Fruit fly (Drosophila melanogaster) whole organism, embryonic: ENCODE results near the gene CG14440.

Experiments used
- CG10959 ChIP-seq: fragments of 200-800 bp; sonication (Bioruptor generic); IDR thresholded peaks from 2 replicates; pipeline ENCODE4 v1.3.6; 2022; ENCODE audit warnings: missing biosample characterization, missing genetic modification characterization
- CG11695 ChIP-seq: fragments of 200-800 bp; sonication (Bioruptor generic); IDR thresholded peaks from 3 replicates; pipeline ENCODE4 v1.3.6; 2022; ENCODE audit warnings: missing biosample characterization, missing genetic modification characterization
- CG14710 ChIP-seq: fragments of 200-800 bp; sonication (Bioruptor generic); optimal IDR thresholded peaks from 3 replicates; lab custom pipeline; 2019; ENCODE audit warnings: missing biosample characterization, mild to moderate bottlenecking, missing genetic modification characterization, moderate library complexity
- CG14860 ChIP-seq: fragments of 200-800 bp; sonication (Bioruptor generic); IDR thresholded peaks from 3 replicates; pipeline ENCODE4 v1.3.6; 2022; ENCODE audit warnings: missing biosample characterization, missing genetic modification characterization; ENCODE audit not compliant: partially characterized antibody
- CG1832 ChIP-seq: fragments of 200-800 bp; sonication (Bioruptor generic); optimal IDR thresholded peaks from 2 replicates; lab custom pipeline; 2017; ENCODE audit warnings: missing biosample characterization, mild to moderate bottlenecking, missing genetic modification characterization, inconsistent platforms
- CG2120 ChIP-seq: fragments of 200-800 bp; sonication (Bioruptor generic); optimal IDR thresholded peaks from 3 replicates; lab custom pipeline; 2016; ENCODE audit warnings: missing biosample characterization, missing genetic modification characterization
- CG2889 ChIP-seq: fragments of 200-800 bp; sonication (Bioruptor generic); IDR thresholded peaks from 3 replicates; pipeline ENCODE4 v1.3.6; 2022; ENCODE audit warnings: missing biosample characterization, missing genetic modification characterization
- CG31441 ChIP-seq: fragments of 200-800 bp; sonication (Bioruptor generic); IDR thresholded peaks from 2 replicates; pipeline ENCODE4 v1.3.6; 2022; ENCODE audit warnings: missing biosample characterization, missing genetic modification characterization
- CG32772 ChIP-seq: fragments of 200-800 bp; sonication (Bioruptor generic); IDR thresholded peaks from 2 replicates; pipeline ENCODE4 v1.3.6; 2022; ENCODE audit warnings: missing biosample characterization, missing genetic modification characterization
- CG34224 ChIP-seq: fragments of 200-800 bp; sonication (Bioruptor generic); IDR thresholded peaks from 3 replicates; pipeline ENCODE4 v1.3.6; 2022; ENCODE audit warnings: missing biosample characterization, missing genetic modification characterization; ENCODE audit not compliant: partially characterized antibody
- CG3838 ChIP-seq: fragments of 200-800 bp; sonication (Bioruptor generic); optimal IDR thresholded peaks from 3 replicates; lab custom pipeline; 2016; ENCODE audit warnings: missing biosample characterization, missing genetic modification characterization
- CG3847 ChIP-seq: fragments of 200-800 bp; sonication (Bioruptor generic); IDR thresholded peaks from 2 replicates; pipeline ENCODE4 v1.3.6; 2022; ENCODE audit warnings: missing biosample characterization, missing genetic modification characterization
- CG42726 ChIP-seq: fragments of 200-800 bp; sonication (Bioruptor generic); IDR thresholded peaks from 2 replicates; pipeline ENCODE4 v1.3.6; 2022; ENCODE audit warnings: missing biosample characterization, missing genetic modification characterization; ENCODE audit not compliant: partially characterized antibody
- CG4282 ChIP-seq: fragments of 200-800 bp; sonication (Bioruptor generic); optimal IDR thresholded peaks from 2 replicates; lab custom pipeline; 2016; ENCODE audit warnings: missing biosample characterization, missing genetic modification characterization
- CG4617 ChIP-seq: fragments of 200-800 bp; sonication (Bioruptor generic); optimal IDR thresholded peaks from 3 replicates; lab custom pipeline; 2016; ENCODE audit warnings: missing biosample characterization, missing genetic modification characterization, borderline replicate concordance
- CG4854 ChIP-seq: fragments of 200-800 bp; sonication (Bioruptor generic); optimal IDR thresholded peaks from 2 replicates; lab custom pipeline; 2016; ENCODE audit warnings: missing biosample characterization, missing genetic modification characterization, inconsistent platforms
- CG6689 ChIP-seq: fragments of 200-800 bp; sonication (Bioruptor generic); IDR thresholded peaks from 2 replicates; pipeline ENCODE4 v1.3.6; 2022; ENCODE audit warnings: missing biosample characterization, missing genetic modification characterization
- CG6765 ChIP-seq: fragments of 200-800 bp; sonication (Bioruptor generic); optimal IDR thresholded peaks from 3 replicates; lab custom pipeline; 2017; ENCODE audit warnings: missing biosample characterization, mild to moderate bottlenecking, missing genetic modification characterization
- CG7839 ChIP-seq: fragments of 200-800 bp; sonication (Bioruptor generic); optimal IDR thresholded peaks from 3 replicates; lab custom pipeline; 2018; ENCODE audit warnings: missing biosample characterization, mild to moderate bottlenecking, missing genetic modification characterization, moderate library complexity
- CoRest ChIP-seq: fragments of 200-800 bp; sonication (Bioruptor generic); optimal IDR thresholded peaks from 3 replicates; lab custom pipeline; 2018; ENCODE audit warnings: missing biosample characterization, mild to moderate bottlenecking, missing genetic modification characterization, moderate library complexity
- Elba2 ChIP-seq: fragments of 200-800 bp; sonication (Bioruptor generic); optimal IDR thresholded peaks from 3 replicates; lab custom pipeline; 2016; ENCODE audit warnings: missing biosample characterization, missing genetic modification characterization
- Mes4 ChIP-seq: fragments of 200-800 bp; sonication (Bioruptor generic); optimal IDR thresholded peaks from 2 replicates; lab custom pipeline; 2016; ENCODE audit warnings: missing biosample characterization, missing genetic modification characterization
- Myb ChIP-seq: fragments of 200-800 bp; sonication (Bioruptor generic); optimal IDR thresholded peaks from 2 replicates; lab custom pipeline; 2016; ENCODE audit warnings: missing biosample characterization, missing genetic modification characterization
- NK7.1 ChIP-seq: fragments of 200-800 bp; sonication (Bioruptor generic); optimal IDR thresholded peaks from 3 replicates; lab custom pipeline; 2016; ENCODE audit warnings: missing biosample characterization, missing genetic modification characterization
- Nf-YC ChIP-seq: fragments of 200-800 bp; optimal IDR thresholded peaks from 3 replicates; lab custom pipeline; 2019; ENCODE audit warnings: missing biosample characterization, mild to moderate bottlenecking, missing genetic modification characterization, moderate library complexity
- Rfx ChIP-seq: fragments of 200-800 bp; sonication (Bioruptor generic); IDR thresholded peaks from 2 replicates; pipeline ENCODE4 v1.3.6; 2022; ENCODE audit warnings: missing biosample characterization, missing genetic modification characterization
- Scr ChIP-seq: fragments of 200-800 bp; sonication (Bioruptor generic); IDR thresholded peaks from 2 replicates; pipeline ENCODE4 v1.3.6; 2022; ENCODE audit warnings: missing biosample characterization, missing genetic modification characterization; ENCODE audit not compliant: partially characterized antibody
- Tbp ChIP-seq: fragments of >200 bp; optimal IDR thresholded peaks from 2 replicates; lab custom pipeline; 2018; ENCODE audit warnings: missing biosample characterization, missing genetic modification characterization
- ase ChIP-seq: fragments of 200-800 bp; sonication (Bioruptor generic); IDR thresholded peaks from 3 replicates; pipeline ENCODE4 v1.3.6; 2022; ENCODE audit warnings: missing biosample characterization, missing genetic modification characterization
- chif ChIP-seq, 2 experiments: fragments of 200-800 bp; sonication (Bioruptor generic); optimal IDR thresholded peaks; 3 replicates each; lab custom pipeline; 2016; ENCODE audit warnings: missing biosample characterization in 2 of 2, missing genetic modification characterization in 2 of 2
- chm ChIP-seq: fragments of 200-800 bp; sonication (Bioruptor generic); IDR thresholded peaks from 2 replicates; pipeline ENCODE4 v1.3.6; 2022; ENCODE audit warnings: missing biosample characterization, missing genetic modification characterization
- da ChIP-seq: fragments of 200-800 bp; sonication (Bioruptor generic); optimal IDR thresholded peaks from 2 replicates; lab custom pipeline; 2016; ENCODE audit warnings: missing biosample characterization, missing genetic modification characterization
- dan ChIP-seq: fragments of 200-800 bp; sonication (Bioruptor generic); IDR thresholded peaks from 2 replicates; pipeline ENCODE4 v1.3.6; 2022; ENCODE audit warnings: missing biosample characterization, missing genetic modification characterization
- fd3F ChIP-seq: fragments of 200-800 bp; sonication (Bioruptor generic); optimal IDR thresholded peaks from 2 replicates; lab custom pipeline; 2018; ENCODE audit warnings: missing biosample characterization, mild to moderate bottlenecking, missing genetic modification characterization, moderate library complexity
- inv ChIP-seq: fragments of 200-800 bp; sonication (Bioruptor generic); IDR thresholded peaks from 2 replicates; pipeline ENCODE4 v1.3.6; 2022; ENCODE audit warnings: missing biosample characterization, missing genetic modification characterization; ENCODE audit not compliant: partially characterized antibody
- onecut ChIP-seq: fragments of 200-800 bp; sonication (Bioruptor generic); IDR thresholded peaks from 2 replicates; pipeline ENCODE4 v1.3.6; 2022; ENCODE audit warnings: missing biosample characterization, missing genetic modification characterization
- pan ChIP-seq, 4 experiments: fragments of >200 bp in 3 of 4; fragments of 200-800 bp in 1 of 4; sonication (Bioruptor generic) in 1 of 4; optimal IDR thresholded peaks in 3 of 4; IDR thresholded peaks in 1 of 4; 2 replicates each; pipeline versions ENCODE4 v1.3.6 to Lab custom; 2017 to 2022; ENCODE audit warnings: missing biosample characterization in 2 of 4, missing genetic modification characterization in 2 of 4, mixed read lengths in 1 of 4
- pzg ChIP-seq: fragments of 200-800 bp; sonication (Bioruptor generic); optimal IDR thresholded peaks from 3 replicates; lab custom pipeline; 2018; ENCODE audit warnings: missing biosample characterization, mild to moderate bottlenecking, missing genetic modification characterization, moderate library complexity
- repo ChIP-seq: fragments of 200-800 bp; sonication (Bioruptor generic); optimal IDR thresholded peaks from 2 replicates; lab custom pipeline; 2016; ENCODE audit warnings: missing biosample characterization, missing genetic modification characterization
- schlank ChIP-seq: fragments of 200-800 bp; sonication (Bioruptor generic); optimal IDR thresholded peaks from 2 replicates; lab custom pipeline; 2018; ENCODE audit warnings: missing biosample characterization, mild to moderate bottlenecking, missing genetic modification characterization
- sens ChIP-seq: fragments of 200-800 bp; sonication (Bioruptor generic); peaks from one replicate; lab custom pipeline; 2016; ENCODE audit warnings: missing biosample characterization, missing genetic modification characterization
- stwl ChIP-seq: fragments of 200-800 bp; sonication (Bioruptor generic); optimal IDR thresholded peaks from 3 replicates; lab custom pipeline; 2018; ENCODE audit warnings: missing biosample characterization, mild to moderate bottlenecking, missing genetic modification characterization, moderate library complexity
- tna ChIP-seq: fragments of 200-800 bp; sonication (Bioruptor generic); IDR thresholded peaks from 2 replicates; pipeline ENCODE4 v1.3.6; 2022; ENCODE audit warnings: missing biosample characterization, missing genetic modification characterization; ENCODE audit not compliant: partially characterized antibody
- unc-4 ChIP-seq: fragments of 200-800 bp; sonication (Bioruptor generic); IDR thresholded peaks from 2 replicates; pipeline ENCODE4 v1.3.6; 2022; ENCODE audit warnings: missing biosample characterization, missing genetic modification characterization; ENCODE audit not compliant: partially characterized antibody
- vnd ChIP-seq: fragments of 200-800 bp; sonication (Bioruptor generic); IDR thresholded peaks from 3 replicates; pipeline ENCODE4 v1.3.6; 2022; ENCODE audit warnings: missing biosample characterization, missing genetic modification characterization; ENCODE audit not compliant: partially characterized antibody
- wor ChIP-seq: fragments of 200-800 bp; sonication (Bioruptor generic); IDR thresholded peaks from 2 replicates; pipeline ENCODE4 v1.3.6; 2022; ENCODE audit warnings: missing biosample characterization, missing genetic modification characterization
- z ChIP-seq: fragments of 200-800 bp; sonication (Bioruptor generic); IDR thresholded peaks from 3 replicates; pipeline ENCODE4 v1.3.6; 2022; ENCODE audit warnings: missing biosample characterization, missing genetic modification characterization
- zfh2 ChIP-seq: fragments of 200-800 bp; sonication (Bioruptor generic); optimal IDR thresholded peaks from 2 replicates; lab custom pipeline; 2016; ENCODE audit warnings: missing biosample characterization, missing genetic modification characterization

CG14440 gene

DNA sequence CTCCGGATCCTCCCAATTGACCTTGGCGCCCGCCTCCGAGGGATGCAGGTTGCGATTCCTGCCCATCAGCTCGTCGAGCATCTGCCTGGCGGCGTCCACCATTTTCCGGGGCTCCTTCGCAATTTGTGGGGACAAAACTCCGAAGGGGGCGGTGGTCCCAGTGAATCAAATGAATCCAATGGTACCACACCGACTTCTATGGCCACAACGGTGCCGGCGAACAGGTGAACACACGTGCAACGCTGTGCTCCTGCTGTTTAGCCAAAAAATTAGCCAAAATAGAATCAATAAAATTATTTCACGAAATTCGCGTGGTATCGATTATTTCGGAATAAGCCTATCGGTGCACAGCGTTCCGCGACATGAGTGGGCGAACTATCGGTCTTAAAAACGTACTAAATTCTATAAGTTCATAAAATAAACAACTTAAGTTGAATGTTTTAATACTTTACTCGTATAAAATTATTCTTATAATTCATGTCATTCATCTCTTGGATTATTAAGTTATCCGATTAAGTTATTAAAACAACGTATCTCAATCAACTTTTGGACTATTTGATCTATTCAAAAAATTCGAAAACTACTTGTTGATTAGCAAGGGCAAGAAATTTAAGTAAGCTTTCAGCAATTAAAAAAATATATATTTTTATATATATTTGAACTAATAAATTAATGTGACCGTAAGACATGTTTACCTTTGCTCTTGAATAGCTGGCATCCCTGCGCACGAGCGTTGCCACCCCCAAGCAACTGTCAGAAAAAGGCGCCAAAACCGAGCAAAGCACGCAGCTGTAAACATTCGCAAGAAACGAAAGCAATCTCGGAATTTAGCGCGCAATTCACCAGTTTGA is 24.5 kb downstream of the CG14440 start, which contains the start of the genes CG3198 and Mcm6 (continued):
- TF ChIP-seq tna (GFP tag; lab: Robert Waterston, UW) = 0 out of 2 replicates have a peak, but pooled peaks have one; percentile 42
- peak; percentile 4 for TF ChIP-seq CG4617
- TF ChIP-seq dan (GFP tag; lab: Robert Waterston, UW) = no peak
- TF ChIP-seq repo (GFP tag; lab: Kevin White, UChicago) = no peak
- no peak for TF ChIP-seq fd3F (GFP tag; lab: Kevin White, UChicago)
- TF ChIP-seq vnd (GFP tag; lab: Robert Waterston, UW) = peak; percentile 59; the same call in 1 of the 3 replicates
- TF ChIP-seq CG2120 = no peak
- no peak for TF ChIP-seq Mes4 (GFP tag; lab: Kevin White, UChicago)
- peak; percentile 42 for TF ChIP-seq sens (GFP tag; lab: Kevin White, UChicago)
- 0 out of 2 replicates have a peak, but pooled peaks have one; percentile 16 for TF ChIP-seq CG6689
- TF ChIP-seq Tbp (GFP tag; lab: Kevin White, UChicago) = no peak
- peak; percentile 12 for TF ChIP-seq Nf-YC (tag; lab: Kevin White, UChicago)
- TF ChIP-seq CG1832 = no peak
- no peak for TF ChIP-seq wor (GFP tag; lab: Robert Waterston, UW)
- TF ChIP-seq Scr (GFP tag; lab: Robert Waterston, UW) = peak; percentile 74
- 0 out of 3 replicates have a peak, but pooled peaks have one; percentile 39 for TF ChIP-seq CG14860 (GFP tag; lab: Robert Waterston, UW)
- TF ChIP-seq NK7.1 (GFP tag; lab: Kevin White, UChicago) = no peak
- TF ChIP-seq CG4854 (GFP tag; lab: Kevin White, UChicago) = no peak
- TF ChIP-seq chm = no peak
- no peak for TF ChIP-seq CG3838 (GFP tag; lab: Kevin White, UChicago)
- peak; percentile 48 for TF ChIP-seq onecut (GFP tag; lab: Robert Waterston, UW)
- no peak for TF ChIP-seq CG11695 (GFP tag; lab: Robert Waterston, UW)
- no peak for TF ChIP-seq CG31441 (GFP tag; lab: Robert Waterston, UW)
- no peak for TF ChIP-seq schlank (tag; lab: Kevin White, UChicago)
- TF ChIP-seq CoRest (tag; lab: Kevin White, UChicago) = peak; percentile 42
- no peak for TF ChIP-seq CG6765 (GFP tag; lab: Kevin White, UChicago)
- TF ChIP-seq Myb = no peak
- TF ChIP-seq zfh2 = no peak
- peak; percentile 66 for TF ChIP-seq CG3847
- TF ChIP-seq CG14710 (tag; lab: Kevin White, UChicago) = peak; percentile 67
- TF ChIP-seq z (GFP tag; lab: Robert Waterston, UW) = no peak
- 0 out of 2 replicates have a peak, but pooled peaks have one; percentile 16 for TF ChIP-seq Rfx (GFP tag; lab: Robert Waterston, UW)
- no peak for TF ChIP-seq Elba2
- TF ChIP-seq stwl (tag; lab: Kevin White, UChicago) = peak; percentile 37
- TF ChIP-seq ase (GFP tag; lab: Robert Waterston, UW) = no peak
- TF ChIP-seq inv (GFP tag; lab: Robert Waterston, UW) = peak; percentile 50; the same call in 1 of the 2 replicates
- TF ChIP-seq pan (optimal IDR thresholded peaks at IDR 0.05; lab: Kevin White, UChicago) = no peak
- no peak for TF ChIP-seq pan (GFP tag; optimal IDR thresholded peaks at IDR 0.05 in 1 of 2, IDR thresholded peaks at IDR 0.05 in 1 of 2)
- TF ChIP-seq CG42726 = peak; percentile 32; the same call in 1 of the 2 replicates
- no peak for TF ChIP-seq CG2889 (GFP tag; lab: Robert Waterston, UW)
- no peak for TF ChIP-seq CG7839 (tag; lab: Kevin White, UChicago)
- TF ChIP-seq da = no peak
- no peak for TF ChIP-seq CG32772 (GFP tag; lab: Robert Waterston, UW)
- peak; percentile 71 for TF ChIP-seq unc-4 (GFP tag; lab: Robert Waterston, UW)
- peak; percentile 77 for TF ChIP-seq CG34224 (GFP tag; lab: Robert Waterston, UW)
- no peak for TF ChIP-seq CG10959 (GFP tag; lab: Robert Waterston, UW)
- TF ChIP-seq pzg (GFP tag; lab: Kevin White, UChicago) = peak; percentile 48
- TF ChIP-seq chif (GFP tag; optimal IDR thresholded peaks at IDR 0.05; lab: Kevin White, UChicago) = no peak
- no peak for TF ChIP-seq CG4282 (GFP tag; lab: Kevin White, UChicago)
